Worm (Caenorhabditis elegans) whole organism, L4/young adult: ENCODE data around the gene B0462.5.

ENCODE experiments used
- W03F9.2 ChIP-seq: fragments of 150-350 bp; optimal IDR thresholded peaks from 2 replicates; lab custom pipeline; 2014; ENCODE audit warnings: missing biosample characterization, missing genetic modification characterization
- dao-5 ChIP-seq: sonication (generic microtip); optimal IDR thresholded peaks from 2 replicates; lab custom pipeline; 2016; ENCODE audit warnings: missing genotype, missing genetic modification characterization, moderate library complexity, missing compliant biosample characterization
- him-1 ChIP-seq: sonication (generic microtip); optimal IDR thresholded peaks from 2 replicates; lab custom pipeline; 2016; ENCODE audit warnings: missing genotype, missing genetic modification reagents, missing genetic modification characterization, missing compliant biosample characterization

DNA sequence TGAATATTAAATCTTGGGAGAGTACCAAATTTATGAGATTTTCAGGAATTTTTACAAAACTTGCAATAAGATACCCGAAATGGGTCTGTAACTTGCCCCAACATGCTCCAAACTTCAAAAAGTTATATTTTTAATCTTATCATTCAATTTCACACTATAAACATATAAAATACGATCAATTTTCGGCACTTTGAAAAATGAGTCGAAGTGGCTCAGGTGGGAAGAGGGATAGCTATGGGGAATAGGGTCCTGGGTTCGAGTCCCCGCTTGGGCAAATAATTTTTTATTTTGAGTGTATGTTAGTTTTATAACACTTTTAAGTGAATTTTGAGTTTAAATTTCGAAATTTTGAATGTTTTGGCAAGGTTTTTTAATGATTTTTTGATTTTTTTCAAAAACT lies 47.9 kb upstream of the B0462.5 start:
- no peak for TF ChIP-seq W03F9.2 (tag; lab: Kevin White, UChicago)
- TF ChIP-seq him-1: no peak
- TF ChIP-seq dao-5 (tag; lab: Kevin White, UChicago): no peak
